Worm (Caenorhabditis elegans) whole organism, L1 larva: ENCODE data around the gene mthf-1.

Source experiments
- C16A3.4 ChIP-seq: fragments of 150-350 bp; optimal IDR thresholded peaks from 2 replicates; lab custom pipeline; 2014; ENCODE audit warnings: missing biosample characterization, missing genetic modification characterization
- alr-1 ChIP-seq: fragments of 200-800 bp; sonication (Bioruptor generic); optimal IDR thresholded peaks from 2 replicates; lab custom pipeline; 2018; ENCODE audit warnings: borderline replicate concordance, mild to moderate bottlenecking, missing genetic modification characterization, missing compliant biosample characterization
- ama-1 ChIP-seq: fragments of 150-350 bp; optimal IDR thresholded peaks from 2 replicates; lab custom pipeline; 2014
- blmp-1 ChIP-seq: fragments of 150-350 bp; optimal IDR thresholded peaks from 2 replicates; lab custom pipeline; 2014; ENCODE audit warnings: missing biosample characterization, missing genetic modification characterization
- ceh-63 ChIP-seq: fragments of 200-800 bp; sonication (Bioruptor generic); optimal IDR thresholded peaks from 2 replicates; lab custom pipeline; 2018; ENCODE audit warnings: mild to moderate bottlenecking, missing genetic modification characterization, missing compliant biosample characterization
- ceh-88 ChIP-seq: fragments of 200-800 bp; sonication (Bioruptor generic); IDR thresholded peaks from 2 replicates; pipeline ENCODE4 v1.3.6; 2022; ENCODE audit warnings: missing genetic modification characterization, missing compliant biosample characterization
- ces-1 ChIP-seq: fragments of 150-350 bp; optimal IDR thresholded peaks from 2 replicates; lab custom pipeline; 2014; ENCODE audit warnings: missing biosample characterization, missing genetic modification reagents, missing genetic modification characterization
- dsc-1 ChIP-seq: sonication (generic microtip); optimal IDR thresholded peaks from 2 replicates; lab custom pipeline; 2016; ENCODE audit warnings: mild to moderate bottlenecking, missing genetic modification characterization, missing compliant biosample characterization
- efl-1 ChIP-seq, 4 experiments: fragments of 150-350 bp; optimal IDR thresholded peaks in 3 of 4; peaks in 1 of 4; 1 replicate in 1 of 4; 2 replicates in 3 of 4; lab custom pipeline; 2014; ENCODE audit warnings: missing biosample characterization in 2 of 4, missing genetic modification characterization in 2 of 4, missing genetic modification reagents in 2 of 4
- efl-3 ChIP-seq: fragments of 200-800 bp; sonication (Bioruptor generic); optimal IDR thresholded peaks from 2 replicates; lab custom pipeline; 2018; ENCODE audit warnings: mild to moderate bottlenecking, missing genetic modification characterization, missing compliant biosample characterization
- egl-13 ChIP-seq: sonication (generic microtip); optimal IDR thresholded peaks from 2 replicates; lab custom pipeline; 2016; ENCODE audit warnings: missing genotype, missing genetic modification reagents, missing genetic modification characterization, missing compliant biosample characterization
- egl-27 ChIP-seq, 2 experiments: fragments of 150-350 bp in 1 of 2; sonication (generic microtip); optimal IDR thresholded peaks; 3 replicates each; lab custom pipeline; 2017 to 2018; ENCODE audit warnings: missing biosample characterization in 2 of 2, missing genetic modification characterization in 2 of 2, missing genetic modification reagents in 2 of 2
- elt-3 ChIP-seq, 6 experiments: fragments of 150-350 bp in 1 of 6; sonication (generic microtip); optimal IDR thresholded peaks; 2 replicates each; lab custom pipeline; 2017 to 2018; ENCODE audit warnings: missing biosample characterization in 6 of 6, missing genetic modification characterization in 6 of 6, inconsistent platforms in 1 of 6
- ets-5 ChIP-seq: fragments of 200-800 bp; sonication (Bioruptor generic); IDR thresholded peaks from 2 replicates; pipeline ENCODE4 v1.3.6; 2022; ENCODE audit warnings: missing genetic modification characterization, missing compliant biosample characterization
- fkh-10 ChIP-seq: sonication (generic microtip); optimal IDR thresholded peaks from 2 replicates; lab custom pipeline; 2017; ENCODE audit warnings: missing biosample characterization, missing genetic modification reagents, missing genetic modification characterization
- fkh-4 ChIP-seq: sonication (generic microtip); optimal IDR thresholded peaks from 2 replicates; lab custom pipeline; 2016; ENCODE audit warnings: missing compliant biosample characterization, missing genetic modification characterization, borderline replicate concordance
- fos-1 ChIP-seq: fragments of 150-350 bp; optimal IDR thresholded peaks from 2 replicates; lab custom pipeline; 2014; ENCODE audit warnings: missing biosample characterization, missing genetic modification characterization
- hlh-4 ChIP-seq: sonication (generic microtip); optimal IDR thresholded peaks from 2 replicates; lab custom pipeline; 2016; ENCODE audit warnings: mild to moderate bottlenecking, missing genetic modification characterization, missing compliant biosample characterization
- lin-13 ChIP-seq: fragments of 150-350 bp; optimal IDR thresholded peaks from 2 replicates; lab custom pipeline; 2014; ENCODE audit warnings: missing biosample characterization, missing genetic modification reagents, missing genetic modification characterization
- lin-14 ChIP-seq: fragments of 200-800 bp; sonication (Bioruptor generic); optimal IDR thresholded peaks from 2 replicates; lab custom pipeline; 2018; ENCODE audit warnings: mild to moderate bottlenecking, missing genetic modification characterization, moderate library complexity, missing compliant biosample characterization
- lsy-2 ChIP-seq, 2 experiments: fragments of 150-350 bp; optimal IDR thresholded peaks; 2 replicates each; lab custom pipeline; 2014; ENCODE audit warnings: missing biosample characterization in 2 of 2, missing genetic modification characterization in 2 of 2
- nhr-11 ChIP-seq: fragments of 150-350 bp; optimal IDR thresholded peaks from 2 replicates; lab custom pipeline; 2014; ENCODE audit warnings: missing biosample characterization, missing genetic modification characterization
- nhr-12 ChIP-seq: sonication (generic microtip); optimal IDR thresholded peaks from 2 replicates; lab custom pipeline; 2017; ENCODE audit warnings: missing biosample characterization, missing genetic modification characterization
- nhr-19 ChIP-seq: fragments of 200-800 bp; sonication (Bioruptor generic); conservative IDR thresholded peaks from 2 replicates; pipeline ENCODE4 v1.3.6; 2022; ENCODE audit warnings: missing genetic modification characterization, missing compliant biosample characterization
- nhr-237 ChIP-seq: fragments of 150-350 bp; optimal IDR thresholded peaks from 2 replicates; lab custom pipeline; 2014; ENCODE audit warnings: missing biosample characterization, missing genetic modification characterization
- nhr-47 ChIP-seq: sonication (generic microtip); optimal IDR thresholded peaks from 2 replicates; lab custom pipeline; 2016; ENCODE audit warnings: mild to moderate bottlenecking, missing genetic modification characterization, moderate library complexity, missing compliant biosample characterization
- nhr-77 ChIP-seq: fragments of 150-350 bp; optimal IDR thresholded peaks from 2 replicates; lab custom pipeline; 2014; ENCODE audit warnings: missing biosample characterization, missing genetic modification characterization
- nhr-84 ChIP-seq: sonication (generic microtip); optimal IDR thresholded peaks from 2 replicates; lab custom pipeline; 2017; ENCODE audit warnings: missing biosample characterization, missing genetic modification characterization
- nhr-85 ChIP-seq: sonication (generic microtip); peaks from one replicate; lab custom pipeline; 2016; ENCODE audit warnings: missing genetic modification characterization, inconsistent platforms, missing compliant biosample characterization
- pax-3 ChIP-seq: fragments of 200-800 bp; sonication (Bioruptor generic); optimal IDR thresholded peaks from 2 replicates; lab custom pipeline; 2018; ENCODE audit warnings: mild to moderate bottlenecking, missing genetic modification characterization, moderate library complexity, missing compliant biosample characterization
- rnt-1 ChIP-seq: sonication (generic microtip); optimal IDR thresholded peaks from 2 replicates; lab custom pipeline; 2016; ENCODE audit warnings: mild to moderate bottlenecking, missing genetic modification characterization, moderate library complexity, missing compliant biosample characterization
- snpc-4 ChIP-seq: fragments of 150-350 bp; optimal IDR thresholded peaks from 2 replicates; lab custom pipeline; 2014; ENCODE audit warnings: missing biosample characterization, missing genetic modification characterization
- sptf-1 ChIP-seq: fragments of 150-350 bp; optimal IDR thresholded peaks from 2 replicates; lab custom pipeline; 2014; ENCODE audit warnings: missing biosample characterization, missing genetic modification characterization
- sup-37 ChIP-seq: fragments of 200-800 bp; sonication (Bioruptor generic); optimal IDR thresholded peaks from 2 replicates; lab custom pipeline; 2018; ENCODE audit warnings: mild to moderate bottlenecking, missing genetic modification characterization, missing compliant biosample characterization
- tbx-2 ChIP-seq: sonication (generic microtip); optimal IDR thresholded peaks from 2 replicates; lab custom pipeline; 2016; ENCODE audit warnings: missing genetic modification characterization, missing compliant biosample characterization
- tlp-1 ChIP-seq: fragments of 150-350 bp; optimal IDR thresholded peaks from 2 replicates; lab custom pipeline; 2014; ENCODE audit warnings: missing biosample characterization, missing genetic modification characterization
- unc-130 ChIP-seq: fragments of 150-350 bp; optimal IDR thresholded peaks from 2 replicates; lab custom pipeline; 2017; ENCODE audit warnings: missing biosample characterization, missing genetic modification characterization, inconsistent platforms
- unc-62 ChIP-seq: fragments of 150-350 bp; optimal IDR thresholded peaks from 2 replicates; lab custom pipeline; 2014; ENCODE audit warnings: missing biosample characterization, missing genetic modification reagents, missing genetic modification characterization
- unc-98 ChIP-seq: fragments of 200-800 bp; sonication (Bioruptor generic); IDR thresholded peaks from 2 replicates; pipeline ENCODE4 v1.3.6; 2022; ENCODE audit warnings: missing genetic modification characterization, missing compliant biosample characterization
- vab-15 ChIP-seq: sonication (generic microtip); optimal IDR thresholded peaks from 2 replicates; lab custom pipeline; 2017; ENCODE audit warnings: missing genotype, mild to moderate bottlenecking, missing genetic modification characterization, missing compliant biosample characterization
- zag-1 ChIP-seq: fragments of 150-350 bp; optimal IDR thresholded peaks from 2 replicates; lab custom pipeline; 2014; ENCODE audit warnings: missing biosample characterization, missing genetic modification characterization
- zip-4 ChIP-seq: fragments of 200-800 bp; sonication (Bioruptor generic); optimal IDR thresholded peaks from 2 replicates; lab custom pipeline; 2018; ENCODE audit warnings: mild to moderate bottlenecking, missing genetic modification characterization, moderate library complexity, missing compliant biosample characterization
- ztf-11 ChIP-seq, 2 experiments: sonication (generic microtip); optimal IDR thresholded peaks; 2 replicates each; lab custom pipeline; 2016 to 2017; ENCODE audit warnings: missing genetic modification characterization in 2 of 2, missing biosample characterization in 1 of 2, missing compliant biosample characterization in 1 of 2
- ztf-4 ChIP-seq: fragments of 150-350 bp; optimal IDR thresholded peaks from 2 replicates; lab custom pipeline; 2014; ENCODE audit warnings: missing biosample characterization, missing genetic modification characterization

The mthf-1 gene

DNA sequence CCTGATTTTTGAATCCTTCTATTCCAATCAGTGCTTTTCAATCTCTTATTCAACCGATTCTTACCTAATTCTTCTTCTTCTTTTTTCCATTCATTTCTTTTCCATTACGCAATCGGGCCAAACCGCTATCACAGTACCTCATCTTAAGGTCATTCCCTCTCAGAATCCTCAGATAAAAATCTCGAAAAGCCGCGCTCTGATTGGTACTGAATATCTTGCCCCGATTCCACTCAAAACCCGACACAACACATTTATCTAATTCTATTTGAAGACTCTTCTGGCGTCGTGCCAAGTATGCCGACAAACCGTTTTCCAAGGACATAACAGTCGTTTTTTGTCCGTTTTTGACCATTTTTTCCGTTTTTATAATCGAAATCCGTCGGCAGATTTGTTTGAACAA lies 24.3 kb upstream of the mthf-1 start:
- no peak for TF ChIP-seq nhr-47 (tag; lab: Kevin White, UChicago)
- TF ChIP-seq lin-14 (GFP tag; lab: Kevin White, UChicago) = peak; percentile 56
- peak; percentile 38 for TF ChIP-seq blmp-1 (tag; lab: Kevin White, UChicago)
- TF ChIP-seq ces-1 (GFP tag; lab: Kevin White, UChicago) = no peak
- TF ChIP-seq tlp-1 = peak; percentile 20
- TF ChIP-seq efl-3 = peak; percentile 6
- TF ChIP-seq vab-15 (tag; lab: Kevin White, UChicago) = no peak
- TF ChIP-seq efl-1 (optimal IDR thresholded peaks at IDR 0.05; lab: Kevin White, UChicago) = no peak
- TF ChIP-seq efl-1 (GFP tag; optimal IDR thresholded peaks at IDR 0.05 in 1 of 2; lab: Kevin White, UChicago) = no peak
- TF ChIP-seq nhr-85 (tag; lab: Kevin White, UChicago) = peak; percentile 92
- no peak for TF ChIP-seq alr-1 (tag; lab: Kevin White, UChicago)
- peak; percentile 42 for TF ChIP-seq rnt-1 (tag; lab: Kevin White, UChicago)
- TF ChIP-seq tbx-2 (tag; lab: Kevin White, UChicago) = no peak
- TF ChIP-seq fos-1 (tag; lab: Kevin White, UChicago) = no peak
- no peak for TF ChIP-seq fkh-10
- TF ChIP-seq nhr-237 (tag; lab: Kevin White, UChicago) = no peak
- TF ChIP-seq snpc-4 = no peak
- no peak for TF ChIP-seq hlh-4 (tag; lab: Kevin White, UChicago)
- no peak for TF ChIP-seq egl-27 (tag; optimal IDR thresholded peaks at IDR 0.05; lab: Kevin White, UChicago)
- TF ChIP-seq ceh-63 (GFP tag; lab: Kevin White, UChicago) = no peak
- no peak for TF ChIP-seq fkh-4 (tag; lab: Kevin White, UChicago)
- TF ChIP-seq, all 84 proteins: peak for 6

DNA sequence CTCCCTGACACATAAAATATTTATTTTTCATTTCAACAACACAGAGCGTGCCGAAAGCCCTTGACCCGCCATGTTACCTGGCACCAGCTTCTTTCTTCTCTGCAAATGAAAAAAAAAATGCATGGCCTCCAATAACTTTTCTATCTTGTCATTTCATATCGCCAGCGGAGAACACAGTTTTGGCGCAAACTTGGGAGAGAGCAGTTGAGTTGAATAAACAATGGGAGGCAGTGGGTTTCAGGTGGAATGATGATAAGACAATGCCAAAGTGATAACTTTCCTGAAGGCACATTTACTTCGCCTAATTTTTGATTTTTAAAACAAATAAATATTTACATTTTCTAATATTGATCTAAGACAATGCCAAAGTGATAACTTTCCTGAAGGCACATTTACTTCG lies 23.6 kb upstream of the mthf-1 start:
- TF ChIP-seq unc-98 (GFP tag; lab: Robert Waterston, UW) (no peak), nhr-84 (no peak), ces-1 (GFP tag; lab: Kevin White, UChicago) (no peak), egl-13 (tag; lab: Kevin White, UChicago) (no peak), rnt-1 (tag; lab: Kevin White, UChicago) (no peak), ztf-11 (tag; optimal IDR thresholded peaks at IDR 0.05; lab: Kevin White, UChicago) (no peak), zag-1 (tag; lab: Kevin White, UChicago) (no peak), zip-4 (GFP tag; lab: Kevin White, UChicago) (no peak)
- TF ChIP-seq, all 84 proteins: peak for 0

DNA sequence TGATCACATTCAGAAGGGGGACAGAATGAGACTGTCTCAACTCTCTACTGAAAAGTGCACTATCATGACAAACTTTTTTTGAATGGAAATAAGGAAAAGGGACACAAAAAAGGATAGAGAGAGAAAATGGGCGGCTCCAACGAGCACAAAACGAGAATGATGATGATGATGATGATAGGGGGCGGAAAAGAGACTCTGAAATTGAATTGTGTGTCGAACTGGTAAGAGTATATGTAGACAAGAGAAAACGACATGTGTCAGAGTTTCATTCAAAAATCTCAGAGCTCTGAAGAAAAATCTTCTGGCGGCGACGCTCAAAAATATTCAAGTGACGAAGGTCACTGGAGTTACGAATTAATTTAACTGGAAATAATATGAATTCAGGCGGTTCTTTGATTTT lies 17.7 kb upstream of the mthf-1 start:
- TF ChIP-seq lin-14 (GFP tag; lab: Kevin White, UChicago) (peak; percentile 48), nhr-47 (tag; lab: Kevin White, UChicago) (no peak), dsc-1 (tag; lab: Kevin White, UChicago) (no peak), ama-1 (lab: Kevin White, UChicago) (no peak), egl-13 (tag; lab: Kevin White, UChicago) (no peak), pax-3 (tag; lab: Kevin White, UChicago) (no peak), fkh-10 (peak; percentile 47), lin-13 (GFP tag; lab: Kevin White, UChicago) (no peak), tlp-1 (no peak), alr-1 (tag; lab: Kevin White, UChicago) (no peak), ets-5 (GFP tag; lab: Robert Waterston, UW) (no peak)

ce11 chrII:7794222-7794621 lies 16.6 kb upstream of the mthf-1 start, which contains the start of gene glr-4:
glr-4 (minus strand) TSS chrII:7794322.
- TF ChIP-seq nhr-77 (tag; lab: Kevin White, UChicago) = no peak

DNA sequence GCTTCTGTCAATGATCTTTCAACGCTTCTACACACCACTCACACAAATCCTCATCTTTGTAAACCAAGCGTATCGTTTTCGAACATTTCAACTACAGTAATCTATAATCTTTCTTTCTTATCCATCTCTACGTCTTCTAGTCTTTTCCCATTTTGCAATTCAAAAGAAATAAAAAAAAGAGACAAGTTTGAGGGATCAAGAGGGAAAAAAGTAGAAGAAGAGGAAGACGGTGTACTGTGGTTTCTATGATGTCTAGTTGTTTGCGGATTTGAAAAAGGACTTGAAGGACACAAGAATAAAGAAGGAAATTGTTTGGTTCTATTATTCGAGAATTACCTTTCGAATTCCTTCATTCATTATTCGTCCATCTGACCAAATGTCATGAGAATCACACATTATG lies 14.9 kb upstream of the mthf-1 start:
- TF ChIP-seq sptf-1 (no peak), sup-37 (GFP tag; lab: Kevin White, UChicago) (no peak), nhr-84 (no peak), nhr-11 (tag; lab: Kevin White, UChicago) (no peak), vab-15 (tag; lab: Kevin White, UChicago) (no peak), C16A3.4 (no peak), lsy-2 (tag; optimal IDR thresholded peaks at IDR 0.05; lab: Kevin White, UChicago) (peak in 1 of 2 experiments; percentile 59), blmp-1 (tag; lab: Kevin White, UChicago) (peak; percentile 50), unc-130 (tag; lab: Kevin White, UChicago) (no peak), nhr-19 (GFP tag; lab: Robert Waterston, UW) (no peak), unc-62 (GFP tag; lab: Kevin White, UChicago) (no peak), nhr-12 (tag; lab: Kevin White, UChicago) (no peak), egl-13 (tag; lab: Kevin White, UChicago) (no peak), nhr-47 (tag; lab: Kevin White, UChicago) (no peak), elt-3 (tag; optimal IDR thresholded peaks at IDR 0.05; lab: Kevin White, UChicago) (peak in 2 of 6 experiments; percentile 6 to 40), ceh-88 (GFP tag; lab: Robert Waterston, UW) (no peak), efl-1 (optimal IDR thresholded peaks at IDR 0.05; lab: Kevin White, UChicago) (no peak), efl-1 (GFP tag; optimal IDR thresholded peaks at IDR 0.05 in 1 of 2; lab: Kevin White, UChicago) (no peak), ztf-4 (no peak)
